Worm (Caenorhabditis elegans) whole organism, L4/young adult: ENCODE data around the gene F39F10.5.
"Not testable (repeated sequence)": the region's sequence is repeated elsewhere in the genome, so short reads cannot be mapped to it uniquely, and the experiment has no call there.

Experiments
- W03F9.2 ChIP-seq: fragments of 150-350 bp; optimal IDR thresholded peaks from 2 replicates; lab custom pipeline; 2014; ENCODE audit warnings: missing biosample characterization, missing genetic modification characterization
- dao-5 ChIP-seq: sonication (generic microtip); optimal IDR thresholded peaks from 2 replicates; lab custom pipeline; 2016; ENCODE audit warnings: missing genotype, missing genetic modification characterization, moderate library complexity, missing compliant biosample characterization
- him-1 ChIP-seq: sonication (generic microtip); optimal IDR thresholded peaks from 2 replicates; lab custom pipeline; 2016; ENCODE audit warnings: missing genotype, missing genetic modification reagents, missing genetic modification characterization, missing compliant biosample characterization

Gene F39F10.5

ce11 chrX:16913669-16914068, at the start of gene F39F10.5:
Gene F39F10.5 (minus strand): TSS chrX:16913769.
- not testable (repeated sequence) for TF ChIP-seq him-1, dao-5, W03F9.2 (tag; lab: Kevin White, UChicago)

- TF ChIP-seq W03F9.2 (tag; lab: Kevin White, UChicago) (no peak), dao-5 (tag; lab: Kevin White, UChicago) (no peak), him-1 (tag; lab: Kevin White, UChicago) (no peak)
These were observed 49.1 kb upstream of the F39F10.5 start for ce11 chrX:16962640-16963039.

DNA sequence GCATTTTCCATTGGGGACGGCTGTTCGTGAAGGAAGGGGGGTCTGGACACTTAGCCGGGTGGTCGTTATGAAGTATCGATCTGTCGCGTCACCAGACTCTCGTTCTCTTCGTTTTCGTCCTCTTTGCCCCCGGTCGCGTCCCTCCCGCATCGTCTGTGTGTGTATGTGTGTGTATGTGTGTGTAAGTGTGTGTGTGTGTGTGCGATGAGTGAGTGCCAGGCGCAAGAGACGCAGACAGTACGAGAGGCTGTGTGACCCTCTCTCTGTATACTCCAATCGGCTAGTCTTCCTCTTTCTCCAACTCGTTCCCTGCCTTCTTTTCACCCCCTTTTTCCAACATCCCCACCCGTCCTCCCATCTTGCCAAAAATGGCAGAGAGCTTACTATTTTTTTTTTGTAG, 47.8 kb upstream of the F39F10.5 start:
- peak; percentile 27 for TF ChIP-seq W03F9.2 (tag; lab: Kevin White, UChicago)
- no peak for TF ChIP-seq dao-5 (tag; lab: Kevin White, UChicago)
- TF ChIP-seq him-1 (tag; lab: Kevin White, UChicago), result peak; percentile 84

- no peak for TF ChIP-seq him-1 (tag; lab: Kevin White, UChicago)
- TF ChIP-seq W03F9.2 (tag; lab: Kevin White, UChicago), result no peak
- no peak for TF ChIP-seq dao-5 (tag; lab: Kevin White, UChicago)
These were observed 46.8 kb upstream of the F39F10.5 start for ce11 chrX:16960346-16960745.

- TF ChIP-seq W03F9.2 (tag; lab: Kevin White, UChicago) (no peak), him-1 (tag; lab: Kevin White, UChicago) (no peak), dao-5 (tag; lab: Kevin White, UChicago) (no peak)
These were observed 44.4 kb upstream of the F39F10.5 start for ce11 chrX:16958015-16958414.

- TF ChIP-seq him-1 (tag; lab: Kevin White, UChicago), result no peak
- TF ChIP-seq W03F9.2 (tag; lab: Kevin White, UChicago), result no peak
- TF ChIP-seq dao-5 (tag; lab: Kevin White, UChicago), result no peak
These were observed 39.3 kb upstream of the F39F10.5 start, which contains the start of gene F52G3.8 for ce11 chrX:16952859-16953258. Gene F52G3.8 (minus strand): TSS chrX:16952959.

DNA sequence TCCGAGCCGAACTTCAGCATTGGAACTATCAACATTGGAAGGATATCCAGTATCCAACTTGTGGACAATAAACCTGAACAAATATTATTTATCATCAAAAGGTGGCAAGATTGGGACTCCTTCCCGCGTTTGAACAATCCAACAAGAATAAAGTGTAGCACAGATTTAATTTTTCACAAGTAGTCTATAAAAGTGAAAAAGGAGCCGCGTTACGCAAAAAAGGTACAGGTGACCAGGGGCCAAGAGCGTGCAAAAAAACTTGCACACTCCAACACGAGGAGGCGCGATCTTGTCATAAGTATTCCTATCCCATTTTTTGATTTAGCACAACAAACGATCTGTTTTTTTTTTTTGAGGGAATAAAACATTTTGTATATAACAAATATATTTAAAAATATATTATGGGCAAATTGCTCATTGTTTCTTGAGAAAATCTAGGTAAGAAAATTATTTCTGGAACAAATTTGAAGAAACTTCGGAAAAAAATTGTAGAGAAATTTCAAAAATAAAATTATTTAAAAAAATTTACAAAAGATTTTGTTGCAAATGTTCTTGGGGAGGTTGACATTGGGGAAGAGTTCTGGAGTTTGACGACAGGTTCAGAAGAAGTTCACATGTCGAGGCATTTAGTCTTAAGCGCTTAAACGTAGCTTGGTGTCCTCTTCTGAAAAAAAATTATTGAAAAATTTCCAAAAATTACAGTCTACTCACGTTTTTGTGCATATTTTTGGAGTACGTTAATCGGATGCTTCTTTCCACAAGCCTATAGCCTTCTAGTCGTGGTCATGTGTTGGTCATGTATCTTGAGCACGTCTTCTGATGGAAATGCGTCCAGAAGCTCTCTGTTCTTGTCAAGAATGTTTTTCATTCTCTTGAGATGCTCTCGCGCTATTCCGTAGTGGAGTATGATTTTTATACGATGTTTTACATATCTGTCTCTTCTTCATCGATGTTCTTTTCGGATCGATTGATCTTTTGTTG, 30.7 kb upstream of the F39F10.5 start:
- TF ChIP-seq W03F9.2 (tag; lab: Kevin White, UChicago), result no peak
- TF ChIP-seq him-1 (tag; lab: Kevin White, UChicago), result peak; percentile 30
- no peak for TF ChIP-seq dao-5 (tag; lab: Kevin White, UChicago)

DNA sequence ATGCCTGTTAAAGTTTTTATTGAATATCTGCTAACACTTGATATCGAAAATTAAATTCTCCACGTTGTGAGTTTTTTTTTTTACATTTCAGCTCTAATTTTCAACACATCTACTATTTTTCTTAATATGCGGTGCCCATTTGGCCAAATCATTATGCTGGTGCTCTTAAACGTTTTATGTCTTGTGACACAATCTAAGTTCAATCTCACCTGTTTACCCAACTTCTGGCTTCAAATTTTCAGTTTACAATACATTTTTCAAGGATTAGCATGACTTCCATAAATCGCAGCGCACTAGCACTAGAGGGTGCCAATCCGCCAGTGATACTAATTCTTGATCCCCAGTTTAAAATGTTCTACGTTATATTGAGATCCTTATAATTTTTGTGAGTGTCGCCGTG, 28.7 kb upstream of the F39F10.5 start:
- TF ChIP-seq dao-5 (tag; lab: Kevin White, UChicago) (no peak), him-1 (tag; lab: Kevin White, UChicago) (no peak), W03F9.2 (tag; lab: Kevin White, UChicago) (no peak)

DNA sequence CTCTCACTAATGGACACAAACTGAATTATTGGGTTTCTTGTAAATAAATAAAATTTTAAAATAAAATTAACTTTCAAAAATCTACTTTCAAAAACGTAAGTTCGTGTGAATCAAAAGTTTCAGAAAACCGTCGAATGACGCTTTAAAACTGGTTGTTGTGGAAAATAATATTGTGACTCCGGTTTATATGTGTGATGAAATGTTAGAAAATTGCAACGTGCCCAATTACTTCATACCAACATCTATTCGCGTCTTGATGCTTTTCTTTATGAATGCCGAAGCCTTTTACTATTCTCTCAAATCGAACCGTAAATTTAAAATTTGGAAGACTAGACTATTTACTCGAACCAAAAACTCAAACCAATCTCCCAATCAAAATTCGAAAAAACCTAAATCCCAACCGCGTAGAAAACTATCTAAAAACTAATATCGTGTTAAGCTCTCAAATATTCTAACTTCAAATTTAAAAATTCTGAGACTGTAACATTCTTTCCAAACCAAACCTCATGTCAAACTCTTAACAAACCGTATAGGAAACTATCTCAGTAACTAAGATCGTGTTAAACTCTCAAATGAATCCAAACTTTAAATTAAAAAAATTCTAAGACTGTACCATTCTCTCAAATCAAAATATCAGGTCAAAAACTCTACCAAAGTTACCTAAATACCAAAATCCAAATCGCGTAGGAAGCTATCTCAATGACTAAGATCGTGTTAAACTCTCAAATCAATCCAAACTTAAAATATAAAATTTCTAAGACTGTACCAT, 17.9 kb upstream of the F39F10.5 start:
- TF ChIP-seq dao-5 (tag; lab: Kevin White, UChicago) (no peak), him-1 (tag; lab: Kevin White, UChicago) (no peak)

DNA sequence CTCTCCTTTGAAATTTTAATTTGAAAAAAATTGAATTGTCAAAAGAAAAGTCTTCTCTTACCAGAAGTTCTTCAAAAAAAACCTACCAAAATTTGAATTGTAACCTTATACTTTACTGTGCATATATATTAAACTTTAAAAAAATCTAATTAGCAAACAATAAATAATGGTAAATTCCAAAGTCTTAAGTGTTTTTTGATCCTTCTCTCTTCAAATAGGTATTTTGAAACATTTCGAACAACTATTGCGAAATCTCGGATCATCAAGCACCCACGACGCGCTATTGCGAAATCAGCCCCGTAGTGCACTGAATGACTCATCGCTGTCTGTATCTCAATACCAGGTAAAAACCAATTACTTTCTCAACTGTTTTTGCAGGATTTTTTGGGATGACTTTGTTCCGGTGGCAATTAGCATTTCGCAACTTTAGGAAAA, 17.1 kb upstream of the F39F10.5 start:
- peak; percentile 62 for TF ChIP-seq dao-5 (tag; lab: Kevin White, UChicago)
- no peak for TF ChIP-seq W03F9.2 (tag; lab: Kevin White, UChicago)
- TF ChIP-seq him-1 (tag; lab: Kevin White, UChicago), result peak; percentile 36

DNA sequence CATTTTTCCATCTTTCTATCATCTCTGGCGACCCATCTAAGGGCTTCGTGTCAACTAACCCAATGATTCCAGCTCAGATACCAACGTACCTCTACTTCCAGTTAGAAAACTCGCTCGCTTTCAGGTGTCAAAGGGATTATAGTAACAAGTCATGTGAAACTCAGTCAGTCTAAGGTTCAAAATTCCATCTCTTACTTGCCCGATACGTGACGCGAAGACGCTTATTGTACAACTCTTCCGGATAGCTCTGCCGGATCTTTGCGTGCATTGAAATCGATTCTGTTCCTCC, 16.7 kb upstream of the F39F10.5 start:
- no peak for TF ChIP-seq W03F9.2 (tag; lab: Kevin White, UChicago)

DNA sequence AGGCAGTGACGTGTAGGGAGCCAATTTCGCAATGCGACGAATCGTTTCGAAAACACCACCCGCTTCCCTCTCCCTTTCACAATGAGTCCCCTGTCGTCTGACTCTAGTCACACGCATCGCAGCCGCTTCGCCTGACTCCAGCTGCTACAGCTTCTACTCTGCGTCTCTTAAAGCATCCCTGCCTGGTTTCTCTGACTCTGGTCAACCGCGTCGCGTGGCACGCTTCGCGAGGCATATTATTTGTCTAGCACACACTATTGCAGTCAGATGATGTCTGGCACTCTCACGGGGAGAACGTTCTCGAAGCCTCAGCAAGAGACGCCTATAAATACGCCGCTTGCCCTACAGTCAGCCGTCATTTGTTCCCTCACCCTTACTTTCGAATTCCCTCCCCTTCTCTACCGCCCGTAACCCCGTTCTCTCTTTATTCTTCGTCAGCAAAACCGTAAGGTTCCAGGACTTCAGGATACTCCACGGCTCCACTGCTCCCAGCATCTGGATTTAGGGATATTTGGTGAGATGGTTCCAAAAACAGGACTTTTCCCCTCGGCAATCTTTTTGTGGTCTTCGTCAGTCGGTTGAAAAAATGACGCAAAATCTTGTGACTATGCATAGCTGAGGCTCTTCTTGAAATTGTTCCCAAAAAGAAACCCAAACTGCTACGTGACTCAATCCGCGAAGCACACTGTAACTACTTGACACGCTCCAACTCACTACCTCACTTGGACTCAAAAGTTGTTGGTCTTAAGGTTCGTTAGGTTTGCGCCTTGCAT, 16.2 kb upstream of the F39F10.5 start:
- TF ChIP-seq him-1 (tag; lab: Kevin White, UChicago) (peak; percentile 96), dao-5 (tag; lab: Kevin White, UChicago) (peak; percentile 64), W03F9.2 (tag; lab: Kevin White, UChicago) (peak; percentile 90)

ce11 chrX:16928087-16928486, 14.5 kb upstream of the F39F10.5 start:
- TF ChIP-seq dao-5 (tag; lab: Kevin White, UChicago) (no peak), W03F9.2 (tag; lab: Kevin White, UChicago) (no peak), him-1 (tag; lab: Kevin White, UChicago) (peak; percentile 52)
